Worm (Caenorhabditis elegans) whole organism, L1 larva: Measurements from ENCODE around the gene C36C9.6.
"Not testable (repeated sequence)": the region's sequence is repeated elsewhere in the genome, so short reads cannot be mapped to it uniquely, and the experiment has no call there.

ENCODE experiments used
- C04F5.9 ChIP-seq: sonication (generic microtip); optimal IDR thresholded peaks from 2 replicates; lab custom pipeline; 2016; ENCODE audit warnings: missing genetic modification characterization, missing compliant biosample characterization
- C16A3.4 ChIP-seq: fragments of 150-350 bp; optimal IDR thresholded peaks from 2 replicates; lab custom pipeline; 2014; ENCODE audit warnings: missing biosample characterization, missing genetic modification characterization
- Y116A8C.19 ChIP-seq: sonication (generic microtip); optimal IDR thresholded peaks from 2 replicates; lab custom pipeline; 2016; ENCODE audit warnings: missing compliant biosample characterization, missing genetic modification characterization, borderline replicate concordance
- ama-1 ChIP-seq: fragments of 150-350 bp; optimal IDR thresholded peaks from 2 replicates; lab custom pipeline; 2014
- ces-1 ChIP-seq: fragments of 150-350 bp; optimal IDR thresholded peaks from 2 replicates; lab custom pipeline; 2014; ENCODE audit warnings: missing biosample characterization, missing genetic modification reagents, missing genetic modification characterization
- dsc-1 ChIP-seq: sonication (generic microtip); optimal IDR thresholded peaks from 2 replicates; lab custom pipeline; 2016; ENCODE audit warnings: mild to moderate bottlenecking, missing genetic modification characterization, missing compliant biosample characterization
- efl-1 ChIP-seq, 4 experiments: fragments of 150-350 bp; optimal IDR thresholded peaks in 3 of 4; peaks in 1 of 4; 1 replicate in 1 of 4; 2 replicates in 3 of 4; lab custom pipeline; 2014; ENCODE audit warnings: missing biosample characterization in 2 of 4, missing genetic modification characterization in 2 of 4, missing genetic modification reagents in 2 of 4
- efl-3 ChIP-seq: fragments of 200-800 bp; sonication (Bioruptor generic); optimal IDR thresholded peaks from 2 replicates; lab custom pipeline; 2018; ENCODE audit warnings: mild to moderate bottlenecking, missing genetic modification characterization, missing compliant biosample characterization
- egl-13 ChIP-seq: sonication (generic microtip); optimal IDR thresholded peaks from 2 replicates; lab custom pipeline; 2016; ENCODE audit warnings: missing genotype, missing genetic modification reagents, missing genetic modification characterization, missing compliant biosample characterization
- elt-3 ChIP-seq, 6 experiments: fragments of 150-350 bp in 1 of 6; sonication (generic microtip); optimal IDR thresholded peaks; 2 replicates each; lab custom pipeline; 2017 to 2018; ENCODE audit warnings: missing biosample characterization in 6 of 6, missing genetic modification characterization in 6 of 6, inconsistent platforms in 1 of 6
- fkh-4 ChIP-seq: sonication (generic microtip); optimal IDR thresholded peaks from 2 replicates; lab custom pipeline; 2016; ENCODE audit warnings: missing compliant biosample characterization, missing genetic modification characterization, borderline replicate concordance
- grh-1 ChIP-seq: fragments of 200-800 bp; sonication (Bioruptor generic); IDR thresholded peaks from 2 replicates; pipeline ENCODE4 v1.3.6; 2022; ENCODE audit warnings: missing genetic modification reagents, missing genetic modification characterization, missing compliant biosample characterization
- hlh-4 ChIP-seq: sonication (generic microtip); optimal IDR thresholded peaks from 2 replicates; lab custom pipeline; 2016; ENCODE audit warnings: mild to moderate bottlenecking, missing genetic modification characterization, missing compliant biosample characterization
- jun-1 ChIP-seq: fragments of 150-350 bp; optimal IDR thresholded peaks from 2 replicates; lab custom pipeline; 2014; ENCODE audit warnings: missing biosample characterization, missing genetic modification reagents, missing genetic modification characterization
- lin-13 ChIP-seq: fragments of 150-350 bp; optimal IDR thresholded peaks from 2 replicates; lab custom pipeline; 2014; ENCODE audit warnings: missing biosample characterization, missing genetic modification reagents, missing genetic modification characterization
- lir-3 ChIP-seq: sonication (generic microtip); optimal IDR thresholded peaks from 2 replicates; lab custom pipeline; 2016; ENCODE audit warnings: mild to moderate bottlenecking, missing genetic modification characterization, moderate library complexity, missing compliant biosample characterization; ENCODE audit not compliant: poor library complexity
- mab-9 ChIP-seq: fragments of 200-800 bp; sonication (Bioruptor generic); IDR thresholded peaks from 2 replicates; pipeline ENCODE4 v1.3.6; 2022; ENCODE audit warnings: missing genetic modification reagents, missing genetic modification characterization, missing compliant biosample characterization
- mdl-1 ChIP-seq, 2 experiments: fragments of 150-350 bp; optimal IDR thresholded peaks; 2 replicates each; lab custom pipeline; 2014 to 2017; ENCODE audit warnings: missing biosample characterization in 2 of 2, missing genetic modification characterization in 2 of 2, inconsistent platforms in 1 of 2
- mep-1 ChIP-seq: fragments of 150-350 bp; optimal IDR thresholded peaks from 2 replicates; lab custom pipeline; 2014; ENCODE audit warnings: missing biosample characterization, missing genetic modification characterization
- nhr-12 ChIP-seq: sonication (generic microtip); optimal IDR thresholded peaks from 2 replicates; lab custom pipeline; 2017; ENCODE audit warnings: missing biosample characterization, missing genetic modification characterization
- nhr-20 ChIP-seq: sonication (generic microtip); optimal IDR thresholded peaks from 2 replicates; lab custom pipeline; 2016; ENCODE audit warnings: mild to moderate bottlenecking, missing genetic modification characterization, missing compliant biosample characterization
- nhr-28 ChIP-seq: fragments of 150-350 bp; optimal IDR thresholded peaks from 2 replicates; lab custom pipeline; 2014; ENCODE audit warnings: missing biosample characterization, missing genetic modification characterization
- nhr-77 ChIP-seq: fragments of 150-350 bp; optimal IDR thresholded peaks from 2 replicates; lab custom pipeline; 2014; ENCODE audit warnings: missing biosample characterization, missing genetic modification characterization
- nhr-85 ChIP-seq: sonication (generic microtip); peaks from one replicate; lab custom pipeline; 2016; ENCODE audit warnings: missing genetic modification characterization, inconsistent platforms, missing compliant biosample characterization
- nhr-90 ChIP-seq: sonication (generic microtip); optimal IDR thresholded peaks from 2 replicates; lab custom pipeline; 2016; ENCODE audit warnings: mild to moderate bottlenecking, missing genetic modification characterization, missing compliant biosample characterization; ENCODE audit not compliant: poor library complexity
- pag-3 ChIP-seq: sonication (generic microtip); optimal IDR thresholded peaks from 2 replicates; lab custom pipeline; 2017; ENCODE audit warnings: missing genetic modification characterization, mild to moderate bottlenecking, missing compliant biosample characterization, antibody characterized with exemption, borderline replicate concordance; ENCODE audit not compliant: insufficient read depth
- pax-3 ChIP-seq: fragments of 200-800 bp; sonication (Bioruptor generic); optimal IDR thresholded peaks from 2 replicates; lab custom pipeline; 2018; ENCODE audit warnings: mild to moderate bottlenecking, missing genetic modification characterization, moderate library complexity, missing compliant biosample characterization
- pqm-1 ChIP-seq: sonication (generic microtip); optimal IDR thresholded peaks from 3 replicates; lab custom pipeline; 2017; ENCODE audit warnings: missing biosample characterization, missing genetic modification characterization
- skn-1 ChIP-seq: fragments of 150-350 bp; optimal IDR thresholded peaks from 2 replicates; lab custom pipeline; 2014; ENCODE audit warnings: missing biosample characterization, missing genetic modification characterization
- sox-4 ChIP-seq: sonication (generic microtip); optimal IDR thresholded peaks from 2 replicates; lab custom pipeline; 2016; ENCODE audit warnings: missing genetic modification characterization, missing compliant biosample characterization
- sptf-1 ChIP-seq: fragments of 150-350 bp; optimal IDR thresholded peaks from 2 replicates; lab custom pipeline; 2014; ENCODE audit warnings: missing biosample characterization, missing genetic modification characterization
- swsn-7 ChIP-seq: sonication (generic microtip); optimal IDR thresholded peaks from 2 replicates; lab custom pipeline; 2016; ENCODE audit warnings: missing genetic modification characterization, missing compliant biosample characterization
- tbx-2 ChIP-seq: sonication (generic microtip); optimal IDR thresholded peaks from 2 replicates; lab custom pipeline; 2016; ENCODE audit warnings: missing genetic modification characterization, missing compliant biosample characterization
- unc-130 ChIP-seq: fragments of 150-350 bp; optimal IDR thresholded peaks from 2 replicates; lab custom pipeline; 2017; ENCODE audit warnings: missing biosample characterization, missing genetic modification characterization, inconsistent platforms
- unc-98 ChIP-seq: fragments of 200-800 bp; sonication (Bioruptor generic); IDR thresholded peaks from 2 replicates; pipeline ENCODE4 v1.3.6; 2022; ENCODE audit warnings: missing genetic modification characterization, missing compliant biosample characterization
- vab-15 ChIP-seq: sonication (generic microtip); optimal IDR thresholded peaks from 2 replicates; lab custom pipeline; 2017; ENCODE audit warnings: missing genotype, mild to moderate bottlenecking, missing genetic modification characterization, missing compliant biosample characterization
- zip-4 ChIP-seq: fragments of 200-800 bp; sonication (Bioruptor generic); optimal IDR thresholded peaks from 2 replicates; lab custom pipeline; 2018; ENCODE audit warnings: mild to moderate bottlenecking, missing genetic modification characterization, moderate library complexity, missing compliant biosample characterization

Gene C36C9.6

DNA sequence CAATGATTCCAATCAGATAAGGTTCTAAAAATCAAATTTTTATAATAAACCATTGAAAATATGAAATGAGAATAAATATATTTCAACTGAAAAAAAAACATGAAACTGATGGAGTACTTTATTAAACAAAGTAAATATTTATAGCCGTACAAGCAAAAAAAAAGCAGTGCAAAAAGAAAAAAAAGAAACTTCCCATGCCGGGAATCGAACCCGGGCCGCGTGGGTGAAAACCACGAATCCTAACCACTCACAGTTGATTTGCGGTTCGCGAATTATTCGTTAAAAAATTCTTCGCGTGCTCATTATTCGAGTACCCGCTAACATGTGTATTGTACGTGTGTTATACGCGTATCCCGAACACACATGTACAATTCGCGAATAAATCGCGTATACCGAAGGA lies at the start of gene C36C9.6:
C36C9.6 (minus strand) TSS at position 101 of the 400 bp plus-strand sequence.
- not testable (repeated sequence) for TF ChIP-seq fkh-4, C16A3.4, egl-13 (tag; lab: Kevin White, UChicago)

DNA sequence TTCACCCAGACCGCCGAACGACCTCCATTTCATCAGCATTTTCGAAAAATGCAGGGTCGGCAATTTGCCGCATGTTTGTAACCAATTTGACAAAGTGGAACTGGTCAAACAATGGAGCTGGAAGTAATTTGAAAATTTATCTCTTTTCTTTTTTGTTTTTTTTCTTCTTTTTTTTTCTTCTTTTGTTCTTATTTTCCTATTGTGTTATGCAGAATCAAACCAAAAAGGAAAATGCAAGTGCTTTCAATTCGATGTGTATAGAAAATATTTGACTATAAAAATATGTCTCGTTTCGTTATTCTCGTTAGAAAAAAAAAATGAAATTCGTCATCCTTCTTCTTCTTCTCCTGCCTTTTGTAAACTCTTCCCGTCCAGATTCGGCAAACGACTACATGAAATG lies 46.8 kb upstream of the C36C9.6 start, which contains the start of gene F07G6.10:
F07G6.10 (plus strand) TSS at position 301 of the 400 bp plus-strand sequence.
- TF ChIP-seq pag-3 (tag; lab: Kevin White, UChicago) (no peak), nhr-20 (tag; lab: Kevin White, UChicago) (no peak), jun-1 (tag; lab: Kevin White, UChicago) (no peak), nhr-28 (tag; lab: Kevin White, UChicago) (no peak), nhr-90 (tag; lab: Kevin White, UChicago) (no peak), sptf-1 (tag; lab: Kevin White, UChicago) (no peak), lir-3 (tag; lab: Kevin White, UChicago) (no peak), unc-130 (no peak), mab-9 (GFP tag; lab: Robert Waterston, UW) (no peak), nhr-77 (tag; lab: Kevin White, UChicago) (no peak)

DNA sequence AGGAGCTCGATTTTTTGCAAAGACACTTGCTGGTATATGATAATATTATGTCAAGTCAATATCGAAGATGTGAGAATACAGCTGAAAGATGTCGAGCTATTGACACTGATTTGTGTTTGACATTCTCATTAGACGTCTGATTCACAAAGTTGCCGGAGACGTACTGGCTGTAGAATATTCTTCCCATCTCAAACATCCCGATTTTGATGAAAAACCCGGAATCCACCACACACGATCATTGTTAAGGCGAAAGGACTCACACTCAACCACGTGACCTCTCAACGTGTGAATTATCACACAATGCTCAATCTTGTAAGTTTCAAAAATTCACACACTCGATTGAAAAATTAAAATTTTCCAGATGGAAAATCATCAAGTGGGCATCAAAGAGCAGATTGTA lies 45.1 kb upstream of the C36C9.6 start, which contains the start of gene F07G6.12:
F07G6.12 (plus strand) TSS at position 301 of the 400 bp plus-strand sequence.
- no peak for TF ChIP-seq mdl-1 (tag; optimal IDR thresholded peaks at IDR 0.05; lab: Kevin White, UChicago)
- no peak for TF ChIP-seq nhr-12 (tag; lab: Kevin White, UChicago)
- TF ChIP-seq sox-4 (tag; lab: Kevin White, UChicago), result no peak
- TF ChIP-seq hlh-4 (tag; lab: Kevin White, UChicago), result no peak
- no peak for TF ChIP-seq grh-1
- no peak for TF ChIP-seq skn-1 (tag; lab: Kevin White, UChicago)
- TF ChIP-seq vab-15 (tag; lab: Kevin White, UChicago), result no peak
- no peak for TF ChIP-seq Y116A8C.19
- TF ChIP-seq ama-1 (lab: Kevin White, UChicago), result no peak
- TF ChIP-seq dsc-1 (tag; lab: Kevin White, UChicago), result no peak
- no peak for TF ChIP-seq lin-13 (GFP tag; lab: Kevin White, UChicago)
- TF ChIP-seq nhr-85 (tag; lab: Kevin White, UChicago), result no peak
- no peak for TF ChIP-seq unc-98 (GFP tag; lab: Robert Waterston, UW)
- no peak for TF ChIP-seq pqm-1 (tag; lab: Kevin White, UChicago)

DNA sequence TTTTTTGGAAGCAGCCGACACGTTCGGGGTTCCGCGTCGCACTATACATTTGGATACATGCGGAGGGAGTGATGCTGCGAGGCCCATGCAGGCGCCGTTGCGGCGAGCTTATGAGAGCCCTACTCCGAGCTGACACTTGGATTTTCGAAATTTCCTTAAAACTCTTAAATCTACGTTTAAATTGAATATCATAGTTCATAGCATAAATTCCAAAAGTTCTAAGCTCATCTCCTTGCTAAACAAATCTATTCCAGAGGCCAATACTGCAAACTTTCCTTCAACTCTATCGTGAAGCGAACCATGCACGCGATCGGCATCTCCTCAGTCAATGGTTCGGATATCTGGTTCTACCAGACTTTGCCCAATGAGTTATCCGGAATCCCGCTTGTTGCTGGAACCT lies 38.8 kb upstream of the C36C9.6 start, which contains the start of gene dgn-3:
dgn-3 (plus strand) TSS at position 301 of the 400 bp plus-strand sequence.
- no peak for TF ChIP-seq C04F5.9
- no peak for TF ChIP-seq sptf-1 (tag; lab: Kevin White, UChicago)
- no peak for TF ChIP-seq efl-3
- TF ChIP-seq zip-4, result no peak
- TF ChIP-seq elt-3 (tag; optimal IDR thresholded peaks at IDR 0.05; lab: Kevin White, UChicago), result no peak
- no peak for TF ChIP-seq swsn-7 (tag; lab: Kevin White, UChicago)
- no peak for TF ChIP-seq mep-1
- TF ChIP-seq nhr-90 (tag; lab: Kevin White, UChicago), result no peak
- TF ChIP-seq ces-1, result no peak
- no peak for TF ChIP-seq fkh-4 (tag; lab: Kevin White, UChicago)
- TF ChIP-seq C16A3.4 (tag; lab: Kevin White, UChicago), result no peak
- TF ChIP-seq pax-3 (tag; lab: Kevin White, UChicago), result no peak
- no peak for TF ChIP-seq tbx-2 (tag; lab: Kevin White, UChicago)
- no peak for TF ChIP-seq efl-1 (optimal IDR thresholded peaks at IDR 0.05; lab: Kevin White, UChicago)
- TF ChIP-seq efl-1 (GFP tag; optimal IDR thresholded peaks at IDR 0.05 in 1 of 2; lab: Kevin White, UChicago), result no peak
- no peak for TF ChIP-seq lir-3 (tag; lab: Kevin White, UChicago)
- no peak for TF ChIP-seq nhr-12 (tag; lab: Kevin White, UChicago)
